Fruit fly (Drosophila melanogaster) whole organism, embryonic: ENCODE measurements around the gene Lcp65Ag3.

Source experiments
- CG11247 ChIP-seq: fragments of 200-800 bp; sonication (Bioruptor generic); IDR thresholded peaks from 2 replicates; pipeline ENCODE4 v1.3.6; 2022; ENCODE audit warnings: missing biosample characterization, missing genetic modification characterization
- CG12299 ChIP-seq: fragments of 200-800 bp; sonication (Bioruptor generic); optimal IDR thresholded peaks from 2 replicates; lab custom pipeline; 2018; ENCODE audit warnings: missing biosample characterization, mild to moderate bottlenecking, missing genetic modification characterization
- CG12942 ChIP-seq: fragments of 200-800 bp; sonication (Bioruptor generic); optimal IDR thresholded peaks from 3 replicates; lab custom pipeline; 2016; ENCODE audit warnings: missing biosample characterization, missing genetic modification characterization
- CG13894 ChIP-seq: fragments of 200-800 bp; sonication (Bioruptor generic); optimal IDR thresholded peaks from 3 replicates; lab custom pipeline; 2018; ENCODE audit warnings: missing biosample characterization, mild to moderate bottlenecking, missing genetic modification characterization, moderate library complexity
- CG15011 ChIP-seq: fragments of 200-800 bp; sonication (Bioruptor generic); optimal IDR thresholded peaks from 3 replicates; lab custom pipeline; 2018; ENCODE audit warnings: missing biosample characterization, mild to moderate bottlenecking, missing genetic modification characterization
- CG15479 ChIP-seq: fragments of 200-800 bp; sonication (Bioruptor generic); optimal IDR thresholded peaks from 3 replicates; lab custom pipeline; 2019; ENCODE audit warnings: missing biosample characterization, mild to moderate bottlenecking, missing genetic modification characterization, moderate library complexity
- CG1603 ChIP-seq: fragments of 200-800 bp; sonication (Bioruptor generic); optimal IDR thresholded peaks from 2 replicates; lab custom pipeline; 2019; ENCODE audit warnings: missing biosample characterization, mild to moderate bottlenecking, missing genetic modification characterization, moderate library complexity
- CG17361 ChIP-seq: fragments of 200-800 bp; sonication (Bioruptor generic); IDR thresholded peaks from 3 replicates; pipeline ENCODE4 v1.3.6; 2022; ENCODE audit warnings: missing biosample characterization, missing genetic modification characterization
- CG31224 ChIP-seq: fragments of 200-800 bp; sonication (Bioruptor generic); IDR thresholded peaks from 2 replicates; pipeline ENCODE4 v1.3.6; 2022; ENCODE audit warnings: missing biosample characterization, missing genetic modification characterization
- CG43689 ChIP-seq: fragments of 200-800 bp; sonication (Bioruptor generic); IDR thresholded peaks from 2 replicates; pipeline ENCODE4 v1.3.6; 2022; ENCODE audit warnings: missing biosample characterization, missing genetic modification characterization
- CG4730 ChIP-seq: fragments of 200-800 bp; sonication (Bioruptor generic); IDR thresholded peaks from 2 replicates; pipeline ENCODE4 v1.3.6; 2022; ENCODE audit warnings: missing biosample characterization, missing genetic modification characterization
- CG6175 ChIP-seq: fragments of 200-800 bp; sonication (Bioruptor generic); IDR thresholded peaks from 3 replicates; pipeline ENCODE4 v1.3.6; 2022; ENCODE audit warnings: missing biosample characterization, missing genetic modification characterization
- CG7928 ChIP-seq: fragments of 200-800 bp; sonication (Bioruptor generic); optimal IDR thresholded peaks from 2 replicates; lab custom pipeline; 2017; ENCODE audit warnings: missing biosample characterization, mild to moderate bottlenecking, missing genetic modification characterization
- CoRest ChIP-seq: fragments of 200-800 bp; sonication (Bioruptor generic); optimal IDR thresholded peaks from 3 replicates; lab custom pipeline; 2018; ENCODE audit warnings: missing biosample characterization, mild to moderate bottlenecking, missing genetic modification characterization, moderate library complexity
- D19A ChIP-seq: fragments of 200-800 bp; optimal IDR thresholded peaks from 3 replicates; lab custom pipeline; 2019; ENCODE audit warnings: missing biosample characterization, mild to moderate bottlenecking, missing genetic modification characterization, moderate library complexity
- HLH4C ChIP-seq: fragments of 200-800 bp; sonication (Bioruptor generic); IDR thresholded peaks from 3 replicates; pipeline ENCODE4 v1.3.6; 2022; ENCODE audit warnings: missing biosample characterization, missing genetic modification characterization; ENCODE audit not compliant: partially characterized antibody
- HLHmδ ChIP-seq: fragments of 200-800 bp; sonication (Bioruptor generic); optimal IDR thresholded peaks from 2 replicates; lab custom pipeline; 2018; ENCODE audit warnings: missing biosample characterization, mild to moderate bottlenecking, missing genetic modification characterization, moderate library complexity
- Poxn ChIP-seq: fragments of 200-800 bp; sonication (Bioruptor generic); IDR thresholded peaks from 2 replicates; pipeline ENCODE4 v1.3.6; 2022; ENCODE audit warnings: missing biosample characterization, missing genetic modification characterization
- Vsx1 ChIP-seq: fragments of 200-800 bp; sonication (Bioruptor generic); optimal IDR thresholded peaks from 2 replicates; lab custom pipeline; 2017; ENCODE audit warnings: missing biosample characterization, mild to moderate bottlenecking, missing genetic modification characterization, missing genetic modification reagents
- abd-A ChIP-seq: fragments of 200-800 bp; sonication (Bioruptor generic); optimal IDR thresholded peaks from 3 replicates; lab custom pipeline; 2019; ENCODE audit warnings: missing biosample characterization, mild to moderate bottlenecking, missing genetic modification characterization, moderate library complexity
- amos ChIP-seq: fragments of 200-800 bp; sonication (Bioruptor generic); IDR thresholded peaks from 2 replicates; pipeline ENCODE4 v1.3.6; 2022; ENCODE audit warnings: missing biosample characterization, missing genetic modification characterization; ENCODE audit not compliant: partially characterized antibody
- br ChIP-seq: fragments of >200 bp; optimal IDR thresholded peaks from 2 replicates; lab custom pipeline; 2017
- btn ChIP-seq: fragments of 200-800 bp; sonication (Bioruptor generic); optimal IDR thresholded peaks from 2 replicates; lab custom pipeline; 2016; ENCODE audit warnings: missing biosample characterization, missing genetic modification characterization
- cg ChIP-seq: fragments of 200-800 bp; sonication (Bioruptor generic); optimal IDR thresholded peaks from 3 replicates; lab custom pipeline; 2019; ENCODE audit warnings: missing biosample characterization, mild to moderate bottlenecking, missing genetic modification characterization, moderate library complexity
- chinmo ChIP-seq: fragments of 200-800 bp; sonication (Bioruptor generic); IDR thresholded peaks from 4 replicates; pipeline ENCODE4 v1.3.6; 2022; ENCODE audit warnings: missing biosample characterization, missing genetic modification characterization; ENCODE audit not compliant: partially characterized antibody
- dm ChIP-seq: fragments of 200-800 bp; sonication (Bioruptor generic); optimal IDR thresholded peaks from 3 replicates; lab custom pipeline; 2016; ENCODE audit warnings: missing biosample characterization, missing genetic modification characterization
- esg ChIP-seq: fragments of 200-800 bp; sonication (Bioruptor generic); conservative IDR thresholded peaks from 2 replicates; pipeline ENCODE4 v1.3.6; 2022; ENCODE audit warnings: missing biosample characterization, missing genetic modification characterization
- lola ChIP-seq, 3 experiments: fragments of >200 bp in 2 of 3; fragments of 200-800 bp in 1 of 3; sonication (Bioruptor generic) in 1 of 3; optimal IDR thresholded peaks; 2 replicates each; lab custom pipeline; 2017 to 2019; ENCODE audit warnings: missing biosample characterization in 3 of 3, missing genetic modification characterization in 3 of 3, mild to moderate bottlenecking in 1 of 3, moderate library complexity in 1 of 3
- lov ChIP-seq, 2 experiments: fragments of 200-800 bp in 1 of 2; fragments of >200 bp in 1 of 2; sonication (Bioruptor generic) in 1 of 2; IDR thresholded peaks in 1 of 2; optimal IDR thresholded peaks in 1 of 2; 2 replicates in 1 of 2; 3 replicates in 1 of 2; pipeline versions ENCODE4 v1.3.6 to Lab custom; 2017 to 2022; ENCODE audit warnings: missing biosample characterization in 1 of 2, missing genetic modification characterization in 1 of 2
- pros ChIP-seq: fragments of 200-800 bp; sonication (Bioruptor generic); optimal IDR thresholded peaks from 3 replicates; lab custom pipeline; 2019; ENCODE audit warnings: missing biosample characterization, mild to moderate bottlenecking, missing genetic modification characterization, moderate library complexity
- ro ChIP-seq: fragments of 200-800 bp; sonication (Bioruptor generic); IDR thresholded peaks from 2 replicates; pipeline ENCODE4 v1.3.6; 2022; ENCODE audit warnings: missing biosample characterization, missing genetic modification characterization
- sd ChIP-seq: fragments of 200-800 bp; sonication (Bioruptor generic); optimal IDR thresholded peaks from 3 replicates; lab custom pipeline; 2018; ENCODE audit warnings: missing biosample characterization, mild to moderate bottlenecking, missing genetic modification characterization, moderate library complexity
- slp2 ChIP-seq: fragments of 200-800 bp; sonication (Bioruptor generic); optimal IDR thresholded peaks from 2 replicates; lab custom pipeline; 2016; ENCODE audit warnings: missing biosample characterization, missing genetic modification characterization
- stwl ChIP-seq: fragments of 200-800 bp; sonication (Bioruptor generic); optimal IDR thresholded peaks from 3 replicates; lab custom pipeline; 2018; ENCODE audit warnings: missing biosample characterization, mild to moderate bottlenecking, missing genetic modification characterization, moderate library complexity
- trem ChIP-seq: fragments of 200-800 bp; optimal IDR thresholded peaks from 3 replicates; lab custom pipeline; 2019; ENCODE audit warnings: missing biosample characterization, mild to moderate bottlenecking, missing genetic modification characterization, moderate library complexity
- vvl ChIP-seq: fragments of 200-800 bp; sonication (Bioruptor generic); IDR thresholded peaks from 2 replicates; pipeline ENCODE4 v1.3.6; 2022; ENCODE audit warnings: missing biosample characterization, missing genetic modification characterization
- zen ChIP-seq: fragments of 200-800 bp; sonication (Bioruptor generic); optimal IDR thresholded peaks from 3 replicates; lab custom pipeline; 2018; ENCODE audit warnings: missing biosample characterization, mild to moderate bottlenecking, missing genetic modification characterization, moderate library complexity

Lcp65Ag3 gene

DNA sequence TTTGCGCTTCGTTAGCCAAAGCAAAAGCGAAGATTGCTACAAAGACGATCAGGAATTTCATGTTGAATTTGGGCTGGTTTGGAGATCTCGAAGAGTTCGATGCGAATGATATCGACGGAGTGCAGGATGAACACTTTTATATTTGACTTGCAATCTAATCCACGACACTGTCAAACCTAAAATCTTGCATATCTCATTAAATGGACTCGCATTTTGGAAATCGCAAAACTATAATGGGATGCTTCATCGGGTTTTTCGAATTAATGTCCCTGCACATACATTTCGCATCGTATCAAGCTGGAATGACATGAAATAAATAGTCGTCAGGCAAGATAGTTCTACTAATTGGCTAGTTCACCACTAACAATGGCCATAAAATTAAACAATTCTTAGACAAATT lies 7.2 kb upstream of the Lcp65Ag3 start, which contains the start of gene Lcp65Ae:
TSS of gene Lcp65Ae (minus strand) at position 101 of the 400 bp plus-strand sequence.
- TF ChIP-seq stwl (tag; lab: Kevin White, UChicago) = no peak
- TF ChIP-seq, all 482 proteins: peak for 0

DNA sequence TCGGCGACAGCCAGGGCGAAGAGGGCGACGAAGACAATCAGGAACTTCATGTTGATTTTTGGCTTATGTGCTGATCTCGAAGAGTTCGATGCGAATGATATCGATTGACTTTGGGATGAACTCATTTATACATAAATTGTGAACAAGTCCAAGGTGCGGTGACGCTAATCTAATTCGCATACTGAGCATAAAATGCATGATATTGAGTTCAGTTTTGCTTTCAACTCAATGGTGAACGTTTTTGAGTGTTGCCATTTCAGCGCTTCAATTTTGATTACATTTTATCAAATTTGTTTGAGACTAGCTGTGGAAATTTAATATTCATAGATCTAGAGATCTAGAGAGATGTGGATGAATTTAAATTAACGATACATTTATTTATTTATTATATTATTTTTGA lies 5.9 kb upstream of the Lcp65Ag3 start, which contains the start of gene Lcp65Af:
TSS of gene Lcp65Af (minus strand) at position 101 of the 400 bp plus-strand sequence.
- TF ChIP-seq Poxn (GFP tag; lab: Robert Waterston, UW) (no peak), HLHmδ (GFP tag; lab: Kevin White, UChicago) (no peak), pros (GFP tag; lab: Kevin White, UChicago) (no peak), btn (GFP tag; lab: Kevin White, UChicago) (no peak), CG7928 (GFP tag; lab: Kevin White, UChicago) (no peak), D19A (tag; lab: Kevin White, UChicago) (no peak)

DNA sequence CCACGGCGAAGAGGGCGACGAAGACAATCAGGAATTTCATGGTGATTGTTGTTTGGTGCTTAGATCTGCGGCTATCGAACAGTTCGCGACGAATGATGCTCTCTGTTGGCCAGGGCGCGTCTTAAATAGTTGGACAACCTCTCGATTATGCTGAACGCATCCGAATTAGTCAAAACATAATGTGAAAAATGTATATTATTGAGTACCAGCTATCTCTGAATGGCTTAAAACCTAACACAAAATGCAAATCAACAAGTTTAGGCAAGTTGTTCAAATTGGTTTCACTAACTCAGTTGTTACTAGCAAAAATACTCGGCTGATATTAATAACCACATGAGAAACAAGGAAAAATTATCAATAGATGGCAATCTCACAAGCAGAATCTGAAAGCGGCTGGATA lies 4.4 kb upstream of the Lcp65Ag3 start, which contains the start of gene Lcp65Ag1:
TSS of gene Lcp65Ag1 (minus strand) at position 101 of the 400 bp plus-strand sequence.
- TF ChIP-seq ro (GFP tag; lab: Robert Waterston, UW) = no peak
- no peak for TF ChIP-seq CG31224 (GFP tag; lab: Robert Waterston, UW)
- TF ChIP-seq, all 482 proteins: peak for 0

DNA sequence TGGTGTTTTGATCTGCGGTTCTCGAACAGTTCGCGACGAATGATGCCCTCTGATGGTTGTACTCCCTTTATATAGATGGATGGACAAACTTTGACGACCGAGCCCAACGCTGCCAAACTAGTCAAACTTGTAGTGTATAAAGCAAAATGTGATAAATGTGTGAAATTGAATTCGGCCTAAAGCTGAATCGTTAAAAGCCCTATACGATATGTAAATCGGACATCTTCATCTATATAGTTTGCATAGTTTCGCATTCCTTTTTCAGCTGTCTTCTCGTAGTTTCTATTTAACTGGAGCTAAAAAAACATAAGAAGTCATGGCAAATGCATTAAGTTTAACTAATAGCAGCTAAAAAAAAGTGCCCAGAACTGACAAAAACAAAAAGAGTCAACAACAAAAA lies 2.8 kb upstream of the Lcp65Ag3 start, which contains the start of gene Lcp65Ag2:
TSS of gene Lcp65Ag2 (minus strand) at position 48 of the 400 bp plus-strand sequence.
- TF ChIP-seq CG6175 = no peak
- peak; percentile 18 for TF ChIP-seq abd-A
- TF ChIP-seq CG13894 (tag; lab: Kevin White, UChicago) = peak; percentile 96
- peak; percentile 6 for TF ChIP-seq sd (tag; lab: Kevin White, UChicago)
- TF ChIP-seq CG4730 (GFP tag; lab: Robert Waterston, UW) = no peak
- no peak for TF ChIP-seq CG12299
- peak; percentile 8; the same call in 1 of the 2 replicates for TF ChIP-seq amos (GFP tag; lab: Robert Waterston, UW)
- TF ChIP-seq trem = no peak
- 0 out of 4 replicates have a peak, but pooled peaks have one; percentile 12 for TF ChIP-seq chinmo

DNA sequence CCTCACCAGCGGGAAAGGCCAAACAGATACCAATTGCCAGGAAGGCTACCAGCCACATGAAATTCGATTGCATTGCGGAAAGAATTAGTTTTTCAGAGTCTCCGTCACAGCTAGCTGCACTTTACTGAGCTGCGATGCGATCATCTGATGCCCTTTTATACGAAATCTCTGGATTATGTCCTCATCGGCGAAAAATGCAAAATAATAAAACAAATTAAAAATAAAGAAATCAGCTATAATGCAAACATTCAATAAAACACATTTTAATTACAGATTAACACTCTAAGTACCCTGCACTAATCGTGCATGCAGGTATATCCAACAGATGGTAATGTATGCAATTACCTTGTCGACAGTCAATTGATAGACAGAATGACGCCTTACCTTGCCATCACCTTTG lies 1.2 kb upstream of the Lcp65Ag3 start, which contains the start of gene Cpr65Au:
TSS of gene Cpr65Au (minus strand) at position 101 of the 400 bp plus-strand sequence.
- TF ChIP-seq CG1603 = no peak
- no peak for TF ChIP-seq HLH4C
- TF ChIP-seq CG17361 (GFP tag; lab: Robert Waterston, UW) = no peak
- no peak for TF ChIP-seq CG43689 (GFP tag; lab: Robert Waterston, UW)
- TF ChIP-seq esg (GFP tag; lab: Robert Waterston, UW) = no peak
- TF ChIP-seq cg (GFP tag; lab: Kevin White, UChicago) = no peak
- no peak for TF ChIP-seq CG12942
- no peak for TF ChIP-seq CoRest (tag; lab: Kevin White, UChicago)
- no peak for TF ChIP-seq slp2 (GFP tag; lab: Kevin White, UChicago)
- no peak for TF ChIP-seq dm (GFP tag; lab: Kevin White, UChicago)
- no peak for TF ChIP-seq CG15479 (GFP tag; lab: Kevin White, UChicago)
- TF ChIP-seq lov (optimal IDR thresholded peaks at IDR 0.05; lab: Kevin White, UChicago) = no peak
- TF ChIP-seq lov (GFP tag; IDR thresholded peaks at IDR 0.05; lab: Robert Waterston, UW) = no peak

DNA sequence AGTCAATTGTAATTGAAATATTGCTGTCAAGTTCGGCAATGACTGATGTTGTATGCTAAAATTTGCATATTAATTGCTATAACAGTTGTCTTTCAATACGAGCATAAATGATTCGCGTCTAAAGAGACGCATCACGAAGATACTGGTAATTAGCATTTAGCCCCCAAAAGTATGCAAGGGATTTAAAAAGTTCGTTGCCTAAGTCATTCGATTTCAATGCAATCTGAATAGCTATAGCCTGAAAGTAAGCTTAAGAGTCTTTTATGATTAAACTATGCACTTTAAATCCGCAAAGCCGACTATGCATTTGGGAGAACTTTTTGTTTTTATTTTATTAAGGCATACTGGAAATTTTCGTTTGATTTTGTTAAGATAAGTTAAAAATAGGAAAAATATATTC lies 1.2 kb downstream of the Lcp65Ag3 start:
- TF ChIP-seq CG15011 (GFP tag; lab: Kevin White, UChicago) = no peak
- TF ChIP-seq zen (tag; lab: Kevin White, UChicago) = peak; percentile 63
- TF ChIP-seq vvl = peak; percentile 84
- no peak for TF ChIP-seq br (lab: Kevin White, UChicago)
- peak; percentile 24 for TF ChIP-seq pros (GFP tag; lab: Kevin White, UChicago)
- peak in 1 of 3 experiments; percentile 38 for TF ChIP-seq lola (GFP tag; optimal IDR thresholded peaks at IDR 0.05; lab: Kevin White, UChicago)
- peak; percentile 12; the same call in 1 of the 2 replicates for TF ChIP-seq amos (GFP tag; lab: Robert Waterston, UW)
- peak; percentile 48 for TF ChIP-seq Vsx1 (GFP tag; lab: Kevin White, UChicago)
- TF ChIP-seq CG11247 = peak; percentile 88
